Fruit fly (Drosophila melanogaster): ENCODE measurements around the gene CG6414.

DNA sequence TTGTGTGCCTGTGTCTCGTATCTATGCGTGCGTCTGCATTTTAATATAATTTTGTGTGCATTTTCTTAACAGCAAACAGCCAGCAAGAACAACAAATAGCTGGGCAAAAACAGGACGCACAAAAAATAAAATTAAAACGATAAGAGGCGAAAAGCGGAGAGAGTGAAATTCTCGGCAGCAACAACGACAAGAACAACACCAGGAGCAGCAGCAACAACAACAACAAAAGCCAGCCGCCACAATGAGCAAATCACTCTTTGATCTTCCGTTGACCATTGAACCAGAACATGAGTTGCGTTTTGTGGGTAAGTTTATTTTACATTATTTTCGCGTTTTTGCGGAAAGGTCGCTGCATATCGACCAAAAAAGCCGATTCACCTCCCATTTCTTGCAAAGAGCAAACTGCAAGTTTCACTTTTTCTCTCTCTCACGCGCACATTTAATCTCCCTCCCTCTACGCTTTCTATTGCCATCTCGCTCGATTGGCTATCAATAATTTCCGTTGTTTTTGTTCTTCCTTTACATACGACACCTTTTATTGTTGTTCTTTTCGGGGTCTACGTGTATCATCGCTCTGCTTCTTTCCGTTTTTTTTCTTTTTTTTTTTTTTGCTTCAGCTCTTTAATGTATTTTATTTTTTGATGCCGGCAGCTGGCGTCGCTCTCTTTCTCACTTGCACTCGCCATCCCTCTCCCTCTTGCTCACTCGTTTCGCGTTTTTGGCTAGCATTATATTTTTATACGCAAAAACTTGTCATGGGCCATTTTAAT lies 21.6 kb downstream of the CG6414 start:
- TF ChIP-seq sage (GFP tag; optimal IDR thresholded peaks at IDR 0.05) (no peak), usp (GFP tag; optimal IDR thresholded peaks at IDR 0.05) (no peak), N (GFP tag; optimal IDR thresholded peaks at IDR 0.05) (no peak), Vsx2 (GFP tag; optimal IDR thresholded peaks at IDR 0.05; ENCODE audit: partially characterized antibody) (no peak), ey (GFP tag; optimal IDR thresholded peaks at IDR 0.05) (no peak), Hr83 (GFP tag; optimal IDR thresholded peaks at IDR 0.05; ENCODE audit: poor library complexity, severe bottlenecking) (no peak), Dfd (GFP tag; optimal IDR thresholded peaks at IDR 0.05) (no peak), dl (GFP tag; optimal IDR thresholded peaks at IDR 0.05; ENCODE audit: insufficient read depth in 1 of 2, partially characterized antibody in 2 of 2) (no peak)
